Fruit fly (Drosophila melanogaster): ENCODE results near the gene CG32814.

CG32814 gene

DNA sequence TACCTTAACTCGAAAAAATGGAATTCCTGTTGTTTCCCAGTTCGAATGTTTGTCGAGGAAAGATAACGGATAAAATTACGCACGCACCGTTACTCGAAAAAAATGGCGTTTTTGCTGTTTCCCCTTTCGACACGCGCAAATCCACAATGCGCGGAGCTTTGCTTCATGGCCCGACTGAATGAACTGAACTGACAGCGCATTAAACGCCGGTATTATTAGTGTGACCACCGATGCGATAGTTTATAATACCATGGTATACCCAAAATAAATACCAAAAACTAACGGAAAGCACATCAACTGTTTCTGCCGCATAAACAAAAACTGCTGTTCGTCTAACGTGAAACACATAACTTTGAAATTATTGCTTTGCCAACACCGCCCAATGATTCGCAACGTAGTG lies at the start of gene CG32814, which contains the start of the genes CG11638 and CG3021:
CG32814 (minus strand) TSS at position 190 of the 400 bp plus-strand sequence.
CG11638 (minus strand) TSS at position 193 of the 400 bp plus-strand sequence.
CG3021 (plus strand) TSS at position 281 of the 400 bp plus-strand sequence.
- TF ChIP-seq fkh (GFP tag; optimal IDR thresholded peaks at IDR 0.05) (no peak), acj6 (GFP tag; optimal IDR thresholded peaks at IDR 0.05) (no peak), Sox15 (GFP tag; optimal IDR thresholded peaks at IDR 0.05) (no peak), eg (GFP tag; IDR thresholded peaks at IDR 0.05) (0 out of 3 replicates have a peak, but pooled peaks have one; percentile 36), CG8319 (GFP tag; optimal IDR thresholded peaks at IDR 0.05) (no peak), Sox102F (GFP tag; optimal IDR thresholded peaks at IDR 0.05) (peak; percentile 49), CG9139 (GFP tag; optimal IDR thresholded peaks at IDR 0.05) (no peak), Lpt (GFP tag; optimal IDR thresholded peaks at IDR 0.05) (no peak), salr (GFP tag; optimal IDR thresholded peaks at IDR 0.05) (no peak), Eip93F (GFP tag; optimal IDR thresholded peaks at IDR 0.05) (no peak), Ets21C (GFP tag; optimal IDR thresholded peaks at IDR 0.05) (no peak), CG6808 (GFP tag; optimal IDR thresholded peaks at IDR 0.05) (no peak), ss (GFP tag; optimal IDR thresholded peaks at IDR 0.05) (peak; percentile 12 to 36), Sox14 (GFP tag; optimal IDR thresholded peaks at IDR 0.05) (no peak), CG3919 (GFP tag; optimal IDR thresholded peaks at IDR 0.05) (peak; percentile 30), CG6163 (GFP tag; IDR thresholded peaks at IDR 0.05) (0 out of 3 replicates have a peak, but pooled peaks have one; percentile 41), CG6792 (GFP tag; optimal IDR thresholded peaks at IDR 0.05) (no peak), esn (GFP tag; optimal IDR thresholded peaks at IDR 0.05) (no peak), cyc (GFP tag; optimal IDR thresholded peaks at IDR 0.05) (no peak), CG1621 (tag; optimal IDR thresholded peaks at IDR 0.05) (peak; percentile 34), CG11762 (GFP tag; optimal IDR thresholded peaks at IDR 0.05; ENCODE audit: insufficient read depth) (no peak), CG16779 (tag; optimal IDR thresholded peaks at IDR 0.05) (no peak), Hr38 (GFP tag; optimal IDR thresholded peaks at IDR 0.05) (no peak), CG11294 (GFP tag; IDR thresholded peaks at IDR 0.05) (no peak), CG6854 (GFP tag; optimal IDR thresholded peaks at IDR 0.05) (no peak), net (GFP tag; optimal IDR thresholded peaks at IDR 0.05) (peak; percentile 19), Ets96B (tag; optimal IDR thresholded peaks at IDR 0.05) (peak; percentile 1), Eip78C (GFP tag) (peak; percentile 15), OdsH (GFP tag; optimal IDR thresholded peaks at IDR 0.05) (no peak), CG32006 (GFP tag; optimal IDR thresholded peaks at IDR 0.05) (no peak), Eip75B (GFP tag; optimal IDR thresholded peaks at IDR 0.05) (peak; percentile 42), pdm3 (GFP tag; optimal IDR thresholded peaks at IDR 0.05) (no peak), CG4318 (GFP tag; optimal IDR thresholded peaks at IDR 0.05) (no peak), CG34406 (GFP tag; optimal IDR thresholded peaks at IDR 0.05) (peak; percentile 26), fd59A (GFP tag; optimal IDR thresholded peaks at IDR 0.05) (no peak), lz (GFP tag; optimal IDR thresholded peaks at IDR 0.05) (no peak), CG11902 (GFP tag; optimal IDR thresholded peaks at IDR 0.05) (no peak), CG3032 (tag; optimal IDR thresholded peaks at IDR 0.05) (no peak), CG8119 (GFP tag; IDR thresholded peaks at IDR 0.05) (no peak), CG10669 (GFP tag; optimal IDR thresholded peaks at IDR 0.05) (peak; percentile 33), Smox (GFP tag; optimal IDR thresholded peaks at IDR 0.05) (no peak), CG10631 (GFP tag; optimal IDR thresholded peaks at IDR 0.05) (no peak), Hr39 (GFP tag; optimal IDR thresholded peaks at IDR 0.05) (no peak), CG6276 (GFP tag; optimal IDR thresholded peaks at IDR 0.05) (no peak), CG7368 (GFP tag; optimal IDR thresholded peaks at IDR 0.05) (no peak), achi (GFP tag; optimal IDR thresholded peaks at IDR 0.05) (no peak), CG31627 (GFP tag; optimal IDR thresholded peaks at IDR 0.05) (peak; percentile 11), topi (GFP tag; optimal IDR thresholded peaks at IDR 0.05) (peak; percentile 43), Met (GFP tag; optimal IDR thresholded peaks at IDR 0.05) (no peak), vri (GFP tag; optimal IDR thresholded peaks at IDR 0.05) (no peak), spab (GFP tag; optimal IDR thresholded peaks at IDR 0.05) (no peak), fd85E (GFP tag; optimal IDR thresholded peaks at IDR 0.05) (no peak), Gug (GFP tag; IDR thresholded peaks at IDR 0.05) (no peak)

All from whole organism, prepupa.